ENCODE assay signal across 5 fruit fly cellular contexts in the genomic region with DNA sequence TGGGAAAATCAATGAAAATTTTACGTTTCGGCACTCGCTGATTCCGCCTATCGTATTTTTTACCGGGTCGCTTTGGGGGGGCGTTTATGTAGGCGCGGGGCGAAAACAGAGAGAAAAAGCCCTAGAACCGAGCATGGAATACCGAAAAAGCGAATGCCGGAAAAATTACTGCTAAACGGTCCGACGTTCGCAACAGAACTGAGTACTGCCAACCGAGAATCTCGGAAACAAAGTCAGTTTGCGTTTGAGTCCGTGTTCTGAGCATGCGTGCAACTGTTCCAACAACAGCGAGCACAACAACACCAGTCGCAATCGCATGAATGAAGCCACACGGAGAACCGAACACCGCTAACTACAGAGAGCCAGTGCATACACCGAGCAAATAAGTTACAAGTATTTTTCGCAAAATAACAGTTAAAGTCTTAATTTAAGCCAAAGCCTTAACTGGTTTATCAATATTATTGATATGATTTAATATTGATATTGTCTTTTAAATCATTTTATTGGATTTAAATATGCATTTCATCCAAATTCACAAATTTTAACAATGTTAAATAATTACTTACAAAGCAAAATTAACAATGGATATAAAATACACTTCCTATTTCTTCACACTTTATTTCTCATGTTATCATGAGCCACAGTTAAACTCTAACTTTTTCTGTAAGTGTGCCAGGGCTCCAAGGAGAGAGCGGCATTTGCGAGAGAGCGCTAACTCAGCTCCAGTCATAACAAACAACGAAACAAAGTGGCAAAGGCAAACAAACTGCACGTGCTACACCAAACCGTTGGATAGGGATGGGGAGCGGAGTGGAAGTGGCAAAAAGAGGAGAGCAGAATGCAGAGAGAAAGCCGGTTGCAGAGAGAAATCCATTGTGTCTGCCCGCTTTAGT.
A peak's percentile ranks its signal among the peaks of the same experiment; 100 is the strongest.
TF ChIP-seq lines count a peak whose summit lies in the region.

Gene CG3961, minus strand, starts transcription at position 201 of the 893 bp plus-strand sequence.

TF ChIP-seq in whole organism, adult, 20 proteins besides CTCF, POLR2A, EP300 and RAD21 (continued from another document):
- peak; percentile 91 for TF ChIP-seq CG7101 (tag; optimal IDR thresholded peaks at IDR 0.05; lab: Kevin White, UChicago)
- TF ChIP-seq Hr96 (GFP tag; optimal IDR thresholded peaks at IDR 0.05; lab: Kevin White, UChicago) = peak; percentile 80
- TF ChIP-seq cic (GFP tag; optimal IDR thresholded peaks at IDR 0.05; lab: Kevin White, UChicago) = peak; percentile 93
- TF ChIP-seq CG1620 (GFP tag; optimal IDR thresholded peaks at IDR 0.05; lab: Kevin White, UChicago) = peak; percentile 83
- peak; percentile 91 for TF ChIP-seq toe (GFP tag; optimal IDR thresholded peaks at IDR 0.05; lab: Kevin White, UChicago)

TF ChIP-seq in whole organism, embryonic, 481 proteins besides CTCF, POLR2A, EP300 and RAD21 (continued from another document and continues in another):
- TF ChIP-seq CG9609 (GFP tag; optimal IDR thresholded peaks at IDR 0.05; lab: Kevin White, UChicago) (peak; percentile 83), ab (GFP tag; optimal IDR thresholded peaks at IDR 0.05; lab: Kevin White, UChicago) (peak; percentile 39), Neu2 (GFP tag; optimal IDR thresholded peaks at IDR 0.05; lab: Kevin White, UChicago; ENCODE audit: borderline replicate concordance) (no peak), gfzf (GFP tag; optimal IDR thresholded peaks at IDR 0.05; lab: Kevin White, UChicago) (no peak), CG10267 (tag; optimal IDR thresholded peaks at IDR 0.05; lab: Kevin White, UChicago) (peak; percentile 96), fu2 (GFP tag; optimal IDR thresholded peaks at IDR 0.05; lab: Kevin White, UChicago) (peak; percentile 77), emc (GFP tag; optimal IDR thresholded peaks at IDR 0.05; lab: Kevin White, UChicago) (peak; percentile 1), gsb-n (tag; optimal IDR thresholded peaks at IDR 0.05; lab: Kevin White, UChicago) (peak; percentile 98), CG13296 (GFP tag; optimal IDR thresholded peaks at IDR 0.05; lab: Kevin White, UChicago) (peak; percentile 97), Sox102F (GFP tag; optimal IDR thresholded peaks at IDR 0.05; lab: Kevin White, UChicago) (peak; percentile 98), CG1233 (GFP tag; optimal IDR thresholded peaks at IDR 0.05; lab: Kevin White, UChicago) (peak; percentile 97), Dbx (GFP tag; IDR thresholded peaks at IDR 0.05; lab: Robert Waterston, UW) (peak; percentile 80), NC2β (GFP tag; optimal IDR thresholded peaks at IDR 0.05; lab: Kevin White, UChicago) (peak; percentile 89), aop (GFP tag; IDR thresholded peaks at IDR 0.05; lab: Robert Waterston, UW) (no peak), CG12155 (GFP tag; optimal IDR thresholded peaks at IDR 0.05; lab: Kevin White, UChicago) (peak; percentile 89), Kr (GFP tag; optimal IDR thresholded peaks at IDR 0.05; lab: Kevin White, UChicago) (peak; percentile 19), Bteb2 (GFP tag; optimal IDR thresholded peaks at IDR 0.05; lab: Kevin White, UChicago) (peak; percentile 91), Usf (GFP tag; optimal IDR thresholded peaks at IDR 0.05; lab: Kevin White, UChicago) (peak; percentile 91), lola (GFP tag; optimal IDR thresholded peaks at IDR 0.05; lab: Kevin White, UChicago) (peak in 1 of 3 experiments; percentile 100), phol (tag; optimal IDR thresholded peaks at IDR 0.05; lab: Kevin White, UChicago) (peak; percentile 99), CG3995 (GFP tag; optimal IDR thresholded peaks at IDR 0.05; lab: Kevin White, UChicago) (peak; percentile 36), CG16779 (GFP tag; IDR thresholded peaks at IDR 0.05; lab: Robert Waterston, UW) (peak; percentile 61; the same call in 1 of the 2 replicates), Bgb (GFP tag; IDR thresholded peaks at IDR 0.05; lab: Robert Waterston, UW; ENCODE audit: partially characterized antibody) (no peak; the same call in 1 of the 2 replicates), CG11696 (GFP tag; IDR thresholded peaks at IDR 0.05; lab: Robert Waterston, UW) (peak; percentile 63), Doc2 (GFP tag; IDR thresholded peaks at IDR 0.05; lab: Robert Waterston, UW) (no peak), ems (GFP tag; optimal IDR thresholded peaks at IDR 0.05; lab: Kevin White, UChicago) (peak; percentile 86), CG6854 (GFP tag; optimal IDR thresholded peaks at IDR 0.05; lab: Kevin White, UChicago) (peak; percentile 95)

TF ChIP-seq in whole organism, prepupa, 60 proteins besides CTCF, POLR2A, EP300 and RAD21 (continued from another document and continues in another):
- TF ChIP-seq vri (GFP tag; optimal IDR thresholded peaks at IDR 0.05; lab: Kevin White, UChicago) (peak; percentile 89), Sox14 (GFP tag; optimal IDR thresholded peaks at IDR 0.05; lab: Kevin White, UChicago) (peak; percentile 97), dac (GFP tag; optimal IDR thresholded peaks at IDR 0.05; lab: Kevin White, UChicago) (peak; percentile 94), CG6792 (GFP tag; optimal IDR thresholded peaks at IDR 0.05; lab: Kevin White, UChicago) (peak; percentile 99), Eip78C (GFP tag; lab: Kevin White, UChicago) (peak; percentile 100), dsx (GFP tag; optimal IDR thresholded peaks at IDR 0.05; lab: Kevin White, UChicago; ENCODE audit: poor library complexity, severe bottlenecking) (peak; percentile 98), CG10631 (GFP tag; optimal IDR thresholded peaks at IDR 0.05; lab: Kevin White, UChicago) (peak; percentile 99), CG9139 (GFP tag; optimal IDR thresholded peaks at IDR 0.05; lab: Kevin White, UChicago) (peak; percentile 98), CG6276 (GFP tag; optimal IDR thresholded peaks at IDR 0.05; lab: Kevin White, UChicago) (peak; percentile 98), CG1621 (tag; optimal IDR thresholded peaks at IDR 0.05; lab: Kevin White, UChicago) (peak; percentile 94), CG6163 (GFP tag; IDR thresholded peaks at IDR 0.05; lab: Robert Waterston, UW) (peak; percentile 89), CG6854 (GFP tag; optimal IDR thresholded peaks at IDR 0.05; lab: Kevin White, UChicago) (peak; percentile 94), fd85E (GFP tag; optimal IDR thresholded peaks at IDR 0.05; lab: Kevin White, UChicago) (peak; percentile 91), CG11762 (GFP tag; optimal IDR thresholded peaks at IDR 0.05; lab: Kevin White, UChicago; ENCODE audit: insufficient read depth) (peak; percentile 98), CG4318 (GFP tag; optimal IDR thresholded peaks at IDR 0.05; lab: Kevin White, UChicago) (peak; percentile 98), CG11902 (GFP tag; optimal IDR thresholded peaks at IDR 0.05; lab: Kevin White, UChicago) (peak; percentile 93), CG34406 (GFP tag; optimal IDR thresholded peaks at IDR 0.05; lab: Kevin White, UChicago) (peak; percentile 99), Hr39 (GFP tag; optimal IDR thresholded peaks at IDR 0.05; lab: Kevin White, UChicago) (peak; percentile 94), svp (GFP tag; lab: Kevin White, UChicago) (peak; percentile 98), CG16779 (tag; optimal IDR thresholded peaks at IDR 0.05; lab: Kevin White, UChicago) (peak; percentile 98), Gug (GFP tag; IDR thresholded peaks at IDR 0.05; lab: Robert Waterston, UW) (peak; percentile 94), Smox (GFP tag; optimal IDR thresholded peaks at IDR 0.05; lab: Kevin White, UChicago) (peak; percentile 98), Ets96B (tag; optimal IDR thresholded peaks at IDR 0.05; lab: Kevin White, UChicago) (peak; percentile 99), CG11294 (GFP tag; IDR thresholded peaks at IDR 0.05; lab: Robert Waterston, UW) (peak; percentile 92; the same call in 1 of the 2 replicates), cyc (GFP tag; optimal IDR thresholded peaks at IDR 0.05; lab: Kevin White, UChicago) (peak; percentile 96), eg (GFP tag; IDR thresholded peaks at IDR 0.05; lab: Robert Waterston, UW) (peak; percentile 89), ss (GFP tag; optimal IDR thresholded peaks at IDR 0.05; lab: Kevin White, UChicago) (peak; percentile 99), achi (GFP tag; optimal IDR thresholded peaks at IDR 0.05; lab: Kevin White, UChicago) (peak; percentile 98), acj6 (GFP tag; optimal IDR thresholded peaks at IDR 0.05; lab: Kevin White, UChicago) (peak; percentile 99)

TF ChIP-seq in whole organism, pupa, 21 proteins besides CTCF, POLR2A, EP300 and RAD21 (continued from another document):
- TF ChIP-seq fd96Ca (GFP tag; IDR thresholded peaks at IDR 0.05; lab: Robert Waterston, UW) (peak; percentile 65; the same call in 2 of the 3 replicates), CG9948 (tag; optimal IDR thresholded peaks at IDR 0.05; lab: Kevin White, UChicago) (peak; percentile 99), CG32121 (GFP tag; IDR thresholded peaks at IDR 0.05; lab: Robert Waterston, UW) (peak; percentile 95), Pif1B (GFP tag; optimal IDR thresholded peaks at IDR 0.05; lab: Kevin White, UChicago) (peak; percentile 96)

TF ChIP-seq in whole organism, wandering third instar larva, 38 proteins besides CTCF, POLR2A, EP300 and RAD21 (continued from another document):
- TF ChIP-seq CG32264 (GFP tag; optimal IDR thresholded peaks at IDR 0.05; lab: Kevin White, UChicago) (peak; percentile 67), Hnf4 (GFP tag; optimal IDR thresholded peaks at IDR 0.05; lab: Kevin White, UChicago) (peak; percentile 91), Hr83 (GFP tag; optimal IDR thresholded peaks at IDR 0.05; lab: Kevin White, UChicago; ENCODE audit: poor library complexity, severe bottlenecking) (peak; percentile 34), tai (GFP tag; optimal IDR thresholded peaks at IDR 0.05; lab: Kevin White, UChicago) (peak; percentile 89), brk (GFP tag; optimal IDR thresholded peaks at IDR 0.05; lab: Kevin White, UChicago) (peak; percentile 96), Hr78 (GFP tag; optimal IDR thresholded peaks at IDR 0.05; lab: Kevin White, UChicago) (no peak), HLH106 (tag; optimal IDR thresholded peaks at IDR 0.05; lab: Kevin White, UChicago) (peak; percentile 99), Abd-B (GFP tag; optimal IDR thresholded peaks at IDR 0.05; lab: Kevin White, UChicago) (no peak), CrebA (GFP tag; optimal IDR thresholded peaks at IDR 0.05; lab: Kevin White, UChicago; ENCODE audit: borderline replicate concordance) (peak; percentile 82), dsf (GFP tag; optimal IDR thresholded peaks at IDR 0.05; lab: Kevin White, UChicago; ENCODE audit: borderline replicate concordance) (peak; percentile 88), usp (GFP tag; optimal IDR thresholded peaks at IDR 0.05; lab: Kevin White, UChicago) (no peak), sv (GFP tag; optimal IDR thresholded peaks at IDR 0.05; lab: Kevin White, UChicago) (peak; percentile 94), GATAd (GFP tag; optimal IDR thresholded peaks at IDR 0.05; lab: Kevin White, UChicago) (no peak), jim (GFP tag; optimal IDR thresholded peaks at IDR 0.05; lab: Kevin White, UChicago) (no peak), Jra (GFP tag; optimal IDR thresholded peaks at IDR 0.05; lab: Kevin White, UChicago) (peak; percentile 84), Mio (GFP tag; optimal IDR thresholded peaks at IDR 0.05; lab: Kevin White, UChicago) (peak; percentile 61), lola (GFP tag; optimal IDR thresholded peaks at IDR 0.05; lab: Kevin White, UChicago) (no peak), OdsH (GFP tag; optimal IDR thresholded peaks at IDR 0.05; lab: Kevin White, UChicago) (peak; percentile 99), pan (optimal IDR thresholded peaks at IDR 0.05; lab: Kevin White, UChicago) (no peak)
